Worm (Caenorhabditis elegans): ENCODE measurements around the gene srsx-38.

DNA sequence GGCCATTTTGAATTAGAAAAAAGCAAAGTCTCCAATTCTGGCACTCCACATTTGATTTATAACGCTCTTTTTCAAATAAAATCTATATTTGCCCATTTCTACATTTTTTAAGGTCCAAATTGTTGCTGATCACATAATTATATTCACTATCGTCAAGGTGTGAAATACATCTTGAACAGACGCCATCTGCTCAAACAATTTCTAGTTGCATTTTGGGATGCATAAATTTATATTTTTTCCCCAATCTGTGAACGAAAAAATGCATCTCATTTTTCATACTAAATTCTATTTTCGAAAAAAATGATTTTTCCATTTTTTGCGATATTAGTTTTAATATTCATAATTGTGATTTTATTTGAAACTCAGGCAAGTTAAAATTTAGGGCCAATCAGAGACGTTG lies 14.1 kb downstream of the srsx-38 start, which contains the start of gene T26E4.7:
- no peak for TF ChIP-seq him-1 (tag; optimal IDR thresholded peaks at IDR 0.05)
- TF ChIP-seq dao-5 (tag; optimal IDR thresholded peaks at IDR 0.05): no peak
